Worm (Caenorhabditis elegans): Measurements from ENCODE around the gene tufm-1.

DNA sequence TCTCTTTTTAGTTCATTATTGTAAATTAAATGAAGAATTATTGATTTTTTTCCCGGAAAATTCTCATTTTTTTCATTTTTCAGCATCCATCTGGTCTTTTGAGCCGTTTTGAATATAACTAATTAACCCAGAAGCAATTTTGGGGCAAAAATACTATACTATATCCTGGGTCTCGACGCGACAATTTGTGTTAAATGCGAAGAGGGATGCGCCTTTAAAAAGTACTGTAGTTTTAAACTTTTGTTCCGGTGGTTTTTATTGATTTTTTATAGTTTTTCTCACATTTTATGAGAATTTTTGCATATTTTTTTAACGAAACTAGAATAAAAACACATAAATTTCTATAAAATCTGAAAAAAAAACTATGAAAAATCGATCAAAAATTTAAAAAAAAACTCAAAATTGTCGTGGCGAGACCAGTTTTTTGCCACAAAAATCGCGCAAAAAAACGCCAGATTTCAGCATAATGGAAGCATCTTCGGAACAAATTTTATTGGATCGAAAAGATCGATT lies 26.7 kb downstream of the tufm-1 start, which contains the start of gene tbcc-1:
- no peak for TF ChIP-seq zag-1 (tag; optimal IDR thresholded peaks at IDR 0.05)
- no peak for TF ChIP-seq snpc-4 (tag; optimal IDR thresholded peaks at IDR 0.05)
- TF ChIP-seq R02D3.7 (tag; optimal IDR thresholded peaks at IDR 0.05) = no peak
- TF ChIP-seq ZK546.5 (tag; optimal IDR thresholded peaks at IDR 0.05) = no peak
- no peak for TF ChIP-seq unc-55 (GFP tag; optimal IDR thresholded peaks at IDR 0.05)
- TF ChIP-seq alr-1 (tag; optimal IDR thresholded peaks at IDR 0.05) = no peak
- no peak for TF ChIP-seq unc-62 (GFP tag; optimal IDR thresholded peaks at IDR 0.05)
